Worm (Caenorhabditis elegans) whole organism, L4 larva: ENCODE data around the gene gck-4.

Source experiments
- F49E8.2 ChIP-seq: sonication (generic microtip); optimal IDR thresholded peaks from 2 replicates; lab custom pipeline; 2016; ENCODE audit warnings: missing compliant biosample characterization, mild to moderate bottlenecking, missing genetic modification characterization, borderline replicate concordance
- T20F7.1 ChIP-seq: fragments of 200-800 bp; sonication (Bioruptor generic); optimal IDR thresholded peaks from 2 replicates; lab custom pipeline; 2018; ENCODE audit warnings: mild to moderate bottlenecking, missing genetic modification characterization, missing compliant biosample characterization
- daf-12 ChIP-seq: fragments of 150-350 bp; optimal IDR thresholded peaks from 2 replicates; lab custom pipeline; 2014; ENCODE audit warnings: missing biosample characterization, missing genetic modification reagents, missing genetic modification characterization
- daf-8 ChIP-seq: fragments of 200-800 bp; sonication (Bioruptor generic); IDR thresholded peaks from 2 replicates; pipeline ENCODE4 v1.3.6; 2022; ENCODE audit warnings: missing genetic modification characterization, missing compliant biosample characterization
- egl-43 ChIP-seq: fragments of 200-800 bp; sonication (Bioruptor generic); IDR thresholded peaks from 2 replicates; pipeline ENCODE4 v1.3.6; 2022; ENCODE audit warnings: missing genetic modification reagents, missing genetic modification characterization, missing compliant biosample characterization
- gei-8 ChIP-seq: fragments of 200-800 bp; sonication (Bioruptor generic); optimal IDR thresholded peaks from 2 replicates; lab custom pipeline; 2018; ENCODE audit warnings: mild to moderate bottlenecking, missing genetic modification characterization, missing compliant biosample characterization
- hlh-30 ChIP-seq: sonication (generic microtip); optimal IDR thresholded peaks from 2 replicates; lab custom pipeline; 2017; ENCODE audit warnings: antibody characterized with exemption, mild to moderate bottlenecking, missing genetic modification characterization, missing compliant biosample characterization; ENCODE audit not compliant: insufficient read depth
- hmg-1.1 ChIP-seq: fragments of 200-800 bp; sonication (Bioruptor generic); IDR thresholded peaks from 2 replicates; pipeline ENCODE4 v1.3.6; 2022; ENCODE audit warnings: missing genetic modification reagents, missing genetic modification characterization, missing compliant biosample characterization
- jun-1 ChIP-seq: fragments of 150-350 bp; optimal IDR thresholded peaks from 2 replicates; lab custom pipeline; 2014; ENCODE audit warnings: missing biosample characterization, missing genetic modification reagents, missing genetic modification characterization
- lin-15B ChIP-seq: fragments of 150-350 bp; sonication (generic microtip); optimal IDR thresholded peaks from 3 replicates; lab custom pipeline; 2014; ENCODE audit warnings: missing biosample characterization, missing genetic modification characterization
- lin-38 ChIP-seq: fragments of 200-800 bp; sonication (Bioruptor generic); IDR thresholded peaks from 2 replicates; pipeline ENCODE4 v1.3.6; 2022; ENCODE audit warnings: missing genetic modification reagents, missing genetic modification characterization, missing compliant biosample characterization
- mdt-29 ChIP-seq: fragments of 200-800 bp; sonication (Bioruptor generic); IDR thresholded peaks from 2 replicates; pipeline ENCODE4 v1.3.6; 2022; ENCODE audit warnings: missing genetic modification reagents, missing genetic modification characterization, missing compliant biosample characterization
- mxl-3 ChIP-seq: fragments of 200-800 bp; sonication (Bioruptor generic); optimal IDR thresholded peaks from 2 replicates; lab custom pipeline; 2018; ENCODE audit warnings: mild to moderate bottlenecking, missing genetic modification characterization, missing compliant biosample characterization
- nhr-11 ChIP-seq: fragments of 150-350 bp; optimal IDR thresholded peaks from 2 replicates; lab custom pipeline; 2014; ENCODE audit warnings: missing biosample characterization, missing genetic modification characterization
- nhr-237 ChIP-seq: sonication (generic microtip); optimal IDR thresholded peaks from 2 replicates; lab custom pipeline; 2017; ENCODE audit warnings: missing biosample characterization, missing genetic modification characterization
- nhr-41 ChIP-seq: fragments of 200-800 bp; sonication (Bioruptor generic); IDR thresholded peaks from 2 replicates; pipeline ENCODE4 v1.3.6; 2022; ENCODE audit warnings: missing genetic modification reagents, missing genetic modification characterization, missing compliant biosample characterization
- nhr-6 ChIP-seq: fragments of 150-350 bp; optimal IDR thresholded peaks from 2 replicates; lab custom pipeline; 2014; ENCODE audit warnings: missing biosample characterization, missing genetic modification characterization
- rbr-2 ChIP-seq: sonication (generic microtip); optimal IDR thresholded peaks from 2 replicates; lab custom pipeline; 2016; ENCODE audit warnings: missing genotype, missing genetic modification characterization, missing compliant biosample characterization
- set-16 ChIP-seq: fragments of 200-800 bp; sonication (Bioruptor generic); IDR thresholded peaks from 2 replicates; pipeline ENCODE4 v1.3.6; 2022; ENCODE audit warnings: missing genetic modification reagents, missing genetic modification characterization, missing compliant biosample characterization
- snpc-1.2 ChIP-seq: fragments of 200-800 bp; sonication (Bioruptor generic); IDR thresholded peaks from 2 replicates; pipeline ENCODE4 v1.3.6; 2022; ENCODE audit warnings: missing genetic modification reagents, missing genetic modification characterization, missing compliant biosample characterization
- tra-1 ChIP-seq: fragments of 200-800 bp; sonication (Bioruptor generic); IDR thresholded peaks from 2 replicates; pipeline ENCODE4 v1.3.6; 2022; ENCODE audit warnings: missing genetic modification reagents, missing genetic modification characterization, missing compliant biosample characterization
- unc-39 ChIP-seq: sonication (generic microtip); optimal IDR thresholded peaks from 2 replicates; lab custom pipeline; 2017; ENCODE audit warnings: missing biosample characterization, missing genetic modification characterization
- zfp-3 ChIP-seq: fragments of 200-800 bp; sonication (Bioruptor generic); conservative IDR thresholded peaks from 2 replicates; pipeline ENCODE4 v1.3.6; 2022; ENCODE audit warnings: missing genetic modification reagents, missing genetic modification characterization, missing compliant biosample characterization
- zip-2 ChIP-seq: fragments of 150-350 bp; optimal IDR thresholded peaks from 2 replicates; lab custom pipeline; 2014; ENCODE audit warnings: missing biosample characterization, missing genetic modification characterization

The gck-4 gene

DNA sequence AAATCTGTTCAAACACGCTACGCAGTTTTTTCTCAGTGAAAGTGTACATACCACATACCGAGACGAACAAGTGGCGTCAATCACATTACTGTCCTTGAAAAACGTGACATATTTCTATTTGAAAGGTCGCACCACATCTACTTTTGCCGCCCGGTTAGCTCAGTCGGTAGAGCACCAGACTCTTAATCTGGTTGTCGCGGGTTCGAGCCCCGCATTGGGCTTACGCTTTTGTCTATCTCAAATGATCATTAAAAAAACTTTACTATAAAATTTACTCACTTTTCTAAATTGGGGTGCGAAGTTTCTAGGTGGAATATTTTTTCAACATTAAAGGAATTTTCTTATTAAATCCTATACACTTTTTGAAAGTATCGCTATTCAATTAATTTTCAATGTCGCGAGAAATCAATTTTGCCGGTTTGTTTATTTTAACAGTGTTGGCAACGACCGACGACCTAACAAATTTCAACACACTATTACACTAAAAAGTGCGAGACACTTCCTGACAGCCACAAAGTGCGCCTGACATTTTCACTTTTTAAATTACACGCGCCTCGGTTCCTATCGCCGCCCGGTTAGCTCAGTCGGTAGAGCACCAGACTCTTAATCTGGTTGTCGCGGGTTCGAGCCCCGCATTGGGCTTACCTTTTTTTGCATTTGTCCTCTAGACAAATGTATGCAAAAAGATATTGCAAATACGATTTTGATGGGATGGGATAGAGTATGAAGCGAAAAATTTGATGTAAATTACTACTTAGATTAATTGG lies 53.4 kb downstream of the gck-4 start (continued):
- TF ChIP-seq zfp-3 (GFP tag; lab: Robert Waterston, UW) (peak; percentile 24; the same call in 1 of the 2 replicates), mdt-29 (GFP tag; lab: Robert Waterston, UW) (peak; percentile 55; the same call in 1 of the 2 replicates), unc-39 (tag; lab: Kevin White, UChicago) (no peak), jun-1 (tag; lab: Kevin White, UChicago) (no peak), mxl-3 (no peak), nhr-11 (tag; lab: Kevin White, UChicago) (no peak), zip-2 (tag; lab: Kevin White, UChicago) (no peak), set-16 (no peak; the same call in 1 of the 2 replicates), lin-15B (no peak), nhr-237 (tag; lab: Kevin White, UChicago) (no peak), nhr-41 (peak; percentile 39; the same call in 1 of the 2 replicates), daf-12 (tag; lab: Kevin White, UChicago) (no peak), daf-8 (GFP tag; lab: Robert Waterston, UW) (no peak), hmg-1.1 (GFP tag; lab: Robert Waterston, UW) (peak; percentile 65), hlh-30 (peak; percentile 42), rbr-2 (tag; lab: Kevin White, UChicago) (peak; percentile 19), egl-43 (peak; percentile 86), lin-38 (GFP tag; lab: Robert Waterston, UW) (peak; percentile 74), tra-1 (GFP tag; lab: Robert Waterston, UW) (peak; percentile 78), snpc-1.2 (GFP tag; lab: Robert Waterston, UW) (peak; percentile 83), gei-8 (GFP tag; lab: Kevin White, UChicago) (peak; percentile 59), F49E8.2 (tag; lab: Kevin White, UChicago) (peak; percentile 3), nhr-6 (tag; lab: Kevin White, UChicago) (no peak), T20F7.1 (GFP tag; lab: Kevin White, UChicago) (no peak)
